Worm (Caenorhabditis elegans): Measurements from ENCODE around the gene H12D21.5.

ce11 chrV:14852620-14853019 is 41.2 kb upstream of the H12D21.5 start:
- no peak for TF ChIP-seq scrt-1 (GFP tag; IDR thresholded peaks at IDR 0.05)
- no peak for TF ChIP-seq hmbx-1 (tag; optimal IDR thresholded peaks at IDR 0.05)
- TF ChIP-seq F13C5.2 (tag; optimal IDR thresholded peaks at IDR 0.05): no peak
- TF ChIP-seq ama-1 (optimal IDR thresholded peaks at IDR 0.05): no peak
- no peak for TF ChIP-seq ceh-13 (GFP tag; optimal IDR thresholded peaks at IDR 0.05)
- no peak for TF ChIP-seq sea-1 (GFP tag; conservative IDR thresholded peaks at IDR 0.05)
- TF ChIP-seq pes-1 (GFP tag; IDR thresholded peaks at IDR 0.05): no peak
- no peak for TF ChIP-seq flt-1 (GFP tag; IDR thresholded peaks at IDR 0.05)
- TF ChIP-seq ets-7 (tag; optimal IDR thresholded peaks at IDR 0.05): no peak
- TF ChIP-seq hnd-1 (tag; optimal IDR thresholded peaks at IDR 0.05): no peak
- no peak for TF ChIP-seq B0310.2 (tag; optimal IDR thresholded peaks at IDR 0.05)
- TF ChIP-seq hmg-4 (GFP tag; optimal IDR thresholded peaks at IDR 0.05): no peak
- TF ChIP-seq tbx-11 (GFP tag; IDR thresholded peaks at IDR 0.05): no peak
